Fruit fly (Drosophila melanogaster) S2 (cell line): ENCODE data around the gene Reck.

Experiments
- CG8478 ChIP-seq: fragments of >200 bp; optimal IDR thresholded peaks from 2 replicates; lab custom pipeline; 2018
- CTCF ChIP-seq, 2 experiments: fragments of >200 bp; optimal IDR thresholded peaks; 2 replicates each; lab custom pipeline; 2018

dm6 chr3L:15054035-15054434 is 40.2 kb upstream of the Reck start, which contains the start of gene CG18649:
- TF ChIP-seq CG8478 (lab: Kevin White, UChicago) (no peak), CTCF (optimal IDR thresholded peaks at IDR 0.05; lab: Kevin White, UChicago) (no peak)
